Fruit fly (Drosophila melanogaster) whole organism, embryonic: Measurements from ENCODE around the gene Dpm3.

Experiments used
- Adf1 ChIP-seq: fragments of 200-800 bp; sonication (Bioruptor generic); IDR thresholded peaks from 2 replicates; pipeline ENCODE4 v1.3.6; 2022; ENCODE audit warnings: missing biosample characterization, missing genetic modification characterization
- Blimp-1 ChIP-seq: fragments of 200-800 bp; sonication (Bioruptor generic); optimal IDR thresholded peaks from 3 replicates; lab custom pipeline; 2018; ENCODE audit warnings: missing biosample characterization, missing genetic modification characterization, mild to moderate bottlenecking, moderate library complexity, missing genetic modification reagents
- Bteb2 ChIP-seq: fragments of 200-800 bp; sonication (Bioruptor generic); optimal IDR thresholded peaks from 2 replicates; lab custom pipeline; 2016; ENCODE audit warnings: missing biosample characterization, missing genetic modification characterization
- CG10147 ChIP-seq: fragments of 200-800 bp; sonication (Bioruptor generic); optimal IDR thresholded peaks from 2 replicates; lab custom pipeline; 2019; ENCODE audit warnings: missing biosample characterization, mild to moderate bottlenecking, missing genetic modification characterization, moderate library complexity
- CG10209 ChIP-seq: fragments of 200-800 bp; sonication (Bioruptor generic); optimal IDR thresholded peaks from 3 replicates; lab custom pipeline; 2017; ENCODE audit warnings: missing biosample characterization, mild to moderate bottlenecking, missing genetic modification characterization, missing genetic modification reagents
- CG10274 ChIP-seq: fragments of 200-800 bp; sonication (Bioruptor generic); optimal IDR thresholded peaks from 3 replicates; lab custom pipeline; 2017; ENCODE audit warnings: missing biosample characterization, mild to moderate bottlenecking, missing genetic modification characterization
- CG11085 ChIP-seq: fragments of 200-800 bp; sonication (Bioruptor generic); IDR thresholded peaks from 2 replicates; pipeline ENCODE4 v1.3.6; 2022; ENCODE audit warnings: missing biosample characterization, missing genetic modification characterization
- CG11398 ChIP-seq: fragments of 200-800 bp; sonication (Bioruptor generic); optimal IDR thresholded peaks from 2 replicates; lab custom pipeline; 2016; ENCODE audit warnings: missing biosample characterization, missing genetic modification characterization
- CG12299 ChIP-seq: fragments of 200-800 bp; sonication (Bioruptor generic); optimal IDR thresholded peaks from 2 replicates; lab custom pipeline; 2018; ENCODE audit warnings: missing biosample characterization, mild to moderate bottlenecking, missing genetic modification characterization
- CG12659 ChIP-seq: fragments of 200-800 bp; sonication (Bioruptor generic); optimal IDR thresholded peaks from 3 replicates; lab custom pipeline; 2017; ENCODE audit warnings: mild to moderate bottlenecking, missing biosample characterization, missing genetic modification reagents, missing genetic modification characterization
- CG13894 ChIP-seq: fragments of 200-800 bp; sonication (Bioruptor generic); optimal IDR thresholded peaks from 3 replicates; lab custom pipeline; 2018; ENCODE audit warnings: missing biosample characterization, mild to moderate bottlenecking, missing genetic modification characterization, moderate library complexity
- CG14710 ChIP-seq: fragments of 200-800 bp; sonication (Bioruptor generic); optimal IDR thresholded peaks from 3 replicates; lab custom pipeline; 2019; ENCODE audit warnings: missing biosample characterization, mild to moderate bottlenecking, missing genetic modification characterization, moderate library complexity
- CG14965 ChIP-seq: fragments of 200-800 bp; sonication (Bioruptor generic); optimal IDR thresholded peaks from 2 replicates; lab custom pipeline; 2016; ENCODE audit warnings: missing biosample characterization, missing genetic modification characterization, borderline replicate concordance
- CG16815 ChIP-seq: fragments of 200-800 bp; sonication (Bioruptor generic); optimal IDR thresholded peaks from 3 replicates; lab custom pipeline; 2017; ENCODE audit warnings: missing biosample characterization, mild to moderate bottlenecking, missing genetic modification characterization
- CG18476 ChIP-seq: fragments of 200-800 bp; sonication (Bioruptor generic); optimal IDR thresholded peaks from 2 replicates; lab custom pipeline; 2016; ENCODE audit warnings: missing biosample characterization, mild to moderate bottlenecking, missing genetic modification characterization
- CG2116 ChIP-seq: fragments of 200-800 bp; sonication (Bioruptor generic); optimal IDR thresholded peaks from 3 replicates; lab custom pipeline; 2018; ENCODE audit warnings: missing biosample characterization, mild to moderate bottlenecking, missing genetic modification characterization
- CG32772 ChIP-seq: fragments of 200-800 bp; sonication (Bioruptor generic); IDR thresholded peaks from 2 replicates; pipeline ENCODE4 v1.3.6; 2022; ENCODE audit warnings: missing biosample characterization, missing genetic modification characterization
- CG34224 ChIP-seq: fragments of 200-800 bp; sonication (Bioruptor generic); IDR thresholded peaks from 3 replicates; pipeline ENCODE4 v1.3.6; 2022; ENCODE audit warnings: missing biosample characterization, missing genetic modification characterization; ENCODE audit not compliant: partially characterized antibody
- CG4282 ChIP-seq: fragments of 200-800 bp; sonication (Bioruptor generic); optimal IDR thresholded peaks from 2 replicates; lab custom pipeline; 2016; ENCODE audit warnings: missing biosample characterization, missing genetic modification characterization
- CG6272 ChIP-seq: fragments of 200-800 bp; sonication (Bioruptor generic); IDR thresholded peaks from 2 replicates; pipeline ENCODE4 v1.3.6; 2022; ENCODE audit warnings: missing biosample characterization, missing genetic modification characterization
- CG6683 ChIP-seq: fragments of 200-800 bp; sonication (Bioruptor generic); optimal IDR thresholded peaks from 2 replicates; lab custom pipeline; 2017; ENCODE audit warnings: missing biosample characterization, mild to moderate bottlenecking, missing genetic modification characterization, missing genetic modification reagents
- CG6689 ChIP-seq: fragments of 200-800 bp; sonication (Bioruptor generic); IDR thresholded peaks from 2 replicates; pipeline ENCODE4 v1.3.6; 2022; ENCODE audit warnings: missing biosample characterization, missing genetic modification characterization
- CG7786 ChIP-seq: fragments of 200-800 bp; sonication (Bioruptor generic); optimal IDR thresholded peaks from 2 replicates; lab custom pipeline; 2016; ENCODE audit warnings: missing biosample characterization, missing genetic modification characterization
- CG8765 ChIP-seq: fragments of 200-800 bp; sonication (Bioruptor generic); IDR thresholded peaks from 2 replicates; pipeline ENCODE4 v1.3.6; 2022; ENCODE audit warnings: missing biosample characterization, missing genetic modification characterization
- CG9215 ChIP-seq: fragments of 200-800 bp; sonication (Bioruptor generic); IDR thresholded peaks from 2 replicates; pipeline ENCODE4 v1.3.6; 2022; ENCODE audit warnings: missing biosample characterization, missing genetic modification characterization
- CTCF ChIP-seq: fragments of 200-800 bp; sonication (Bioruptor generic); optimal IDR thresholded peaks from 2 replicates; lab custom pipeline; 2017; ENCODE audit warnings: missing biosample characterization, mild to moderate bottlenecking, missing genetic modification characterization, moderate library complexity
- CoRest ChIP-seq: fragments of 200-800 bp; sonication (Bioruptor generic); optimal IDR thresholded peaks from 3 replicates; lab custom pipeline; 2018; ENCODE audit warnings: missing biosample characterization, mild to moderate bottlenecking, missing genetic modification characterization, moderate library complexity
- Dbx ChIP-seq: fragments of 200-800 bp; sonication (Bioruptor generic); IDR thresholded peaks from 3 replicates; pipeline ENCODE4 v1.3.6; 2022; ENCODE audit warnings: missing biosample characterization, missing genetic modification characterization
- Kr ChIP-seq: fragments of 200-800 bp; sonication (Bioruptor generic); optimal IDR thresholded peaks from 2 replicates; lab custom pipeline; 2017; ENCODE audit warnings: missing biosample characterization, mild to moderate bottlenecking, missing genetic modification characterization
- Mad ChIP-seq: fragments of 200-800 bp; sonication (Bioruptor generic); optimal IDR thresholded peaks from 2 replicates; lab custom pipeline; 2016; ENCODE audit warnings: missing biosample characterization, missing genetic modification characterization
- Rfx ChIP-seq: fragments of 200-800 bp; sonication (Bioruptor generic); IDR thresholded peaks from 2 replicates; pipeline ENCODE4 v1.3.6; 2022; ENCODE audit warnings: missing biosample characterization, missing genetic modification characterization
- Scr ChIP-seq: fragments of 200-800 bp; sonication (Bioruptor generic); IDR thresholded peaks from 2 replicates; pipeline ENCODE4 v1.3.6; 2022; ENCODE audit warnings: missing biosample characterization, missing genetic modification characterization; ENCODE audit not compliant: partially characterized antibody
- Sin3A ChIP-seq: fragments of >200 bp; optimal IDR thresholded peaks from 2 replicates; lab custom pipeline; 2018
- Spps ChIP-seq: fragments of 200-800 bp; sonication (Bioruptor generic); optimal IDR thresholded peaks from 2 replicates; lab custom pipeline; 2018; ENCODE audit warnings: missing biosample characterization, mild to moderate bottlenecking, missing genetic modification characterization
- Xrp1 ChIP-seq: fragments of 200-800 bp; sonication (Bioruptor generic); IDR thresholded peaks from 2 replicates; pipeline ENCODE4 v1.3.6; 2022; ENCODE audit warnings: missing biosample characterization, missing genetic modification characterization
- ash1 ChIP-seq: fragments of 200-800 bp; sonication (Bioruptor generic); optimal IDR thresholded peaks from 2 replicates; lab custom pipeline; 2018; ENCODE audit warnings: missing biosample characterization, mild to moderate bottlenecking, missing genetic modification characterization
- az2 ChIP-seq: fragments of 200-800 bp; sonication (Bioruptor generic); optimal IDR thresholded peaks from 3 replicates; lab custom pipeline; 2016; ENCODE audit warnings: missing biosample characterization, missing genetic modification characterization
- bigmax ChIP-seq: fragments of 200-800 bp; sonication (Bioruptor generic); optimal IDR thresholded peaks from 2 replicates; lab custom pipeline; 2018; ENCODE audit warnings: missing biosample characterization, mild to moderate bottlenecking, missing genetic modification characterization
- caup ChIP-seq: fragments of 200-800 bp; sonication (Bioruptor generic); optimal IDR thresholded peaks from 3 replicates; lab custom pipeline; 2017; ENCODE audit warnings: missing biosample characterization, mild to moderate bottlenecking, missing genetic modification characterization, moderate library complexity; ENCODE audit not compliant: severe bottlenecking
- dmrt99B ChIP-seq: fragments of 200-800 bp; sonication (Bioruptor generic); optimal IDR thresholded peaks from 2 replicates; lab custom pipeline; 2018; ENCODE audit warnings: missing biosample characterization, mild to moderate bottlenecking, missing genetic modification characterization, moderate library complexity
- fd96Cb ChIP-seq: fragments of 200-800 bp; sonication (Bioruptor generic); optimal IDR thresholded peaks from 2 replicates; lab custom pipeline; 2018; ENCODE audit warnings: missing biosample characterization, mild to moderate bottlenecking, missing genetic modification characterization, moderate library complexity
- gem ChIP-seq: fragments of 200-800 bp; sonication (Bioruptor generic); optimal IDR thresholded peaks from 2 replicates; lab custom pipeline; 2019; ENCODE audit warnings: missing biosample characterization, mild to moderate bottlenecking, missing genetic modification characterization, moderate library complexity
- ind ChIP-seq: fragments of 200-800 bp; sonication (Bioruptor generic); optimal IDR thresholded peaks from 3 replicates; lab custom pipeline; 2016; ENCODE audit warnings: missing biosample characterization, missing genetic modification characterization
- kah ChIP-seq: fragments of 200-800 bp; sonication (Bioruptor generic); optimal IDR thresholded peaks from 2 replicates; lab custom pipeline; 2018; ENCODE audit warnings: missing biosample characterization, mild to moderate bottlenecking, missing genetic modification characterization
- lmd ChIP-seq: fragments of 200-800 bp; sonication (Bioruptor generic); IDR thresholded peaks from 2 replicates; pipeline ENCODE4 v1.3.6; 2022; ENCODE audit warnings: missing biosample characterization, missing genetic modification characterization
- onecut ChIP-seq: fragments of 200-800 bp; sonication (Bioruptor generic); IDR thresholded peaks from 2 replicates; pipeline ENCODE4 v1.3.6; 2022; ENCODE audit warnings: missing biosample characterization, missing genetic modification characterization
- run ChIP-seq: fragments of 200-800 bp; sonication (Bioruptor generic); optimal IDR thresholded peaks from 3 replicates; lab custom pipeline; 2018; ENCODE audit warnings: missing biosample characterization, mild to moderate bottlenecking, missing genetic modification characterization
- scrt ChIP-seq: fragments of 200-800 bp; sonication (Bioruptor generic); optimal IDR thresholded peaks from 2 replicates; lab custom pipeline; 2018; ENCODE audit warnings: missing biosample characterization, mild to moderate bottlenecking, missing genetic modification characterization, moderate library complexity
- sisA ChIP-seq: fragments of 200-800 bp; sonication (Bioruptor generic); IDR thresholded peaks from 2 replicates; pipeline ENCODE4 v1.3.6; 2022; ENCODE audit warnings: missing biosample characterization, missing genetic modification characterization
- sqz ChIP-seq: fragments of 200-800 bp; sonication (Bioruptor generic); optimal IDR thresholded peaks from 3 replicates; lab custom pipeline; 2018; ENCODE audit warnings: missing biosample characterization, mild to moderate bottlenecking, missing genetic modification characterization
- tx ChIP-seq: fragments of 200-800 bp; sonication (Bioruptor generic); optimal IDR thresholded peaks from 2 replicates; lab custom pipeline; 2016; ENCODE audit warnings: missing biosample characterization, missing genetic modification characterization
- zen ChIP-seq: fragments of 200-800 bp; sonication (Bioruptor generic); optimal IDR thresholded peaks from 3 replicates; lab custom pipeline; 2018; ENCODE audit warnings: missing biosample characterization, mild to moderate bottlenecking, missing genetic modification characterization, moderate library complexity

Gene Dpm3

dm6 chr3R:13433623-13434022 lies 30.8 kb upstream of the Dpm3 start (continued):
- no peak for TF ChIP-seq CG11085
- peak; percentile 89 for TF ChIP-seq CoRest
- peak; percentile 73 for TF ChIP-seq dmrt99B (tag; lab: Kevin White, UChicago)
- TF ChIP-seq tx, result peak; percentile 34
- peak; percentile 70 for TF ChIP-seq caup
- TF ChIP-seq kah (GFP tag; lab: Kevin White, UChicago), result peak; percentile 69
- TF ChIP-seq ind (GFP tag; lab: Kevin White, UChicago), result peak; percentile 65
- TF ChIP-seq CG12659 (GFP tag; lab: Kevin White, UChicago), result peak; percentile 87
- TF ChIP-seq zen, result peak; percentile 40
- TF ChIP-seq CG12299 (tag; lab: Kevin White, UChicago), result peak; percentile 88
- peak; percentile 51 for TF ChIP-seq Mad (GFP tag; lab: Kevin White, UChicago)
- TF ChIP-seq CG9215 (GFP tag; lab: Robert Waterston, UW), result peak; percentile 39; the same call in 1 of the 2 replicates
- TF ChIP-seq ash1 (GFP tag; lab: Kevin White, UChicago), result no peak
- TF ChIP-seq CG7786 (GFP tag; lab: Kevin White, UChicago), result peak; percentile 34
- peak; percentile 75 for TF ChIP-seq Rfx (GFP tag; lab: Robert Waterston, UW)
- peak; percentile 73 for TF ChIP-seq Bteb2
- peak; percentile 42 for TF ChIP-seq sqz
- TF ChIP-seq lmd (GFP tag; lab: Robert Waterston, UW), result peak; percentile 74
- peak; percentile 47 for TF ChIP-seq onecut (GFP tag; lab: Robert Waterston, UW)
- TF ChIP-seq Blimp-1 (GFP tag; lab: Kevin White, UChicago), result peak; percentile 74
- peak; percentile 7 for TF ChIP-seq CTCF (GFP tag; lab: Kevin White, UChicago)
- peak; percentile 39 for TF ChIP-seq Adf1 (GFP tag; lab: Robert Waterston, UW)
- TF ChIP-seq CG18476 (GFP tag; lab: Kevin White, UChicago), result no peak
- peak; percentile 65 for TF ChIP-seq CG16815 (GFP tag; lab: Kevin White, UChicago)
- TF ChIP-seq CG14710 (tag; lab: Kevin White, UChicago), result peak; percentile 77
- peak; percentile 84 for TF ChIP-seq CG10209 (GFP tag; lab: Kevin White, UChicago)
- TF ChIP-seq az2 (GFP tag; lab: Kevin White, UChicago), result peak; percentile 84
- TF ChIP-seq Spps (tag; lab: Kevin White, UChicago), result peak; percentile 59
- TF ChIP-seq Dbx (GFP tag; lab: Robert Waterston, UW), result no peak
- TF ChIP-seq CG13894 (tag; lab: Kevin White, UChicago), result no peak
- no peak for TF ChIP-seq CG11398 (GFP tag; lab: Kevin White, UChicago)
- TF ChIP-seq bigmax (GFP tag; lab: Kevin White, UChicago), result no peak
- TF ChIP-seq CG6683, result peak; percentile 26
- no peak for TF ChIP-seq CG4282 (GFP tag; lab: Kevin White, UChicago)
- TF ChIP-seq CG10274 (GFP tag; lab: Kevin White, UChicago), result peak; percentile 38
- no peak for TF ChIP-seq CG8765
- peak; percentile 53 for TF ChIP-seq fd96Cb
- TF ChIP-seq CG6689 (GFP tag; lab: Robert Waterston, UW), result peak; percentile 71
- TF ChIP-seq run, result peak; percentile 72
- TF ChIP-seq Xrp1 (GFP tag; lab: Robert Waterston, UW), result peak; percentile 84
- TF ChIP-seq CG2116 (GFP tag; lab: Kevin White, UChicago), result peak; percentile 66
- TF ChIP-seq Scr, result no peak
- peak; percentile 70 for TF ChIP-seq CG10147
- TF ChIP-seq CG14965 (GFP tag; lab: Kevin White, UChicago), result no peak
- TF ChIP-seq sisA (GFP tag; lab: Robert Waterston, UW), result no peak
- TF ChIP-seq CG34224 (GFP tag; lab: Robert Waterston, UW), result no peak
- TF ChIP-seq scrt (GFP tag; lab: Kevin White, UChicago), result peak; percentile 38
- no peak for TF ChIP-seq Kr
- TF ChIP-seq CG32772 (GFP tag; lab: Robert Waterston, UW), result no peak
- TF ChIP-seq gem, result peak; percentile 92
- TF ChIP-seq CG6272 (GFP tag; lab: Robert Waterston, UW), result no peak
- no peak for TF ChIP-seq Sin3A (lab: Kevin White, UChicago)
